Fruit fly (Drosophila melanogaster) whole organism, pupa: Measurements from ENCODE around the gene CG42304.

Source experiments
- CG10348 ChIP-seq: fragments of 200-800 bp; sonication (Bioruptor generic); IDR thresholded peaks from 2 replicates; pipeline ENCODE4 v1.3.6; 2022; ENCODE audit warnings: missing biosample characterization, missing genetic modification characterization
- CG12605 ChIP-seq: fragments of 200-800 bp; sonication (Bioruptor generic); IDR thresholded peaks from 2 replicates; pipeline ENCODE4 v1.3.6; 2022; ENCODE audit warnings: missing biosample characterization, missing genetic modification characterization
- CG13204 ChIP-seq: fragments of 200-800 bp; sonication (Bioruptor generic); optimal IDR thresholded peaks from 2 replicates; lab custom pipeline; 2018; ENCODE audit warnings: missing biosample characterization, mild to moderate bottlenecking, missing genetic modification characterization, moderate library complexity
- CG14655 ChIP-seq: fragments of 200-800 bp; sonication (Bioruptor generic); optimal IDR thresholded peaks from 3 replicates; lab custom pipeline; 2017; ENCODE audit warnings: mild to moderate bottlenecking, missing biosample characterization, missing genetic modification reagents, missing genetic modification characterization
- CG17806 ChIP-seq: fragments of 200-800 bp; sonication (Bioruptor generic); optimal IDR thresholded peaks from 2 replicates; lab custom pipeline; 2018; ENCODE audit warnings: missing biosample characterization, mild to moderate bottlenecking, missing genetic modification characterization, moderate library complexity
- CG34367 ChIP-seq: fragments of 200-800 bp; sonication (Bioruptor generic); optimal IDR thresholded peaks from 2 replicates; lab custom pipeline; 2018; ENCODE audit warnings: missing biosample characterization, mild to moderate bottlenecking, missing genetic modification characterization
- CG4496 ChIP-seq: fragments of 200-800 bp; sonication (Bioruptor generic); IDR thresholded peaks from 3 replicates; pipeline ENCODE4 v1.3.6; 2022; ENCODE audit warnings: missing biosample characterization, missing genetic modification characterization
- Ets98B ChIP-seq: fragments of 200-800 bp; sonication (Bioruptor generic); IDR thresholded peaks from 2 replicates; pipeline ENCODE4 v1.3.6; 2022; ENCODE audit warnings: missing biosample characterization, missing genetic modification characterization
- Pif1A ChIP-seq: fragments of 200-800 bp; sonication (Bioruptor generic); optimal IDR thresholded peaks from 3 replicates; lab custom pipeline; 2016; ENCODE audit warnings: missing biosample characterization, missing genetic modification characterization
- Pif1B ChIP-seq: fragments of 200-800 bp; sonication (Bioruptor generic); optimal IDR thresholded peaks from 3 replicates; lab custom pipeline; 2016; ENCODE audit warnings: missing biosample characterization, missing genetic modification characterization
- Snoo ChIP-seq: fragments of 200-800 bp; sonication (Bioruptor generic); optimal IDR thresholded peaks from 3 replicates; lab custom pipeline; 2017; ENCODE audit warnings: missing biosample characterization, mild to moderate bottlenecking, missing genetic modification characterization, inconsistent platforms
- fd96Ca ChIP-seq: fragments of 200-800 bp; sonication (Bioruptor generic); IDR thresholded peaks from 3 replicates; pipeline ENCODE4 v1.3.6; 2022; ENCODE audit warnings: missing biosample characterization, missing genetic modification characterization
- gl ChIP-seq: fragments of 200-800 bp; sonication (Bioruptor generic); optimal IDR thresholded peaks from 2 replicates; lab custom pipeline; 2018; ENCODE audit warnings: missing biosample characterization, mild to moderate bottlenecking, missing genetic modification characterization
- rn ChIP-seq: fragments of 200-800 bp; sonication (Bioruptor generic); IDR thresholded peaks from 2 replicates; pipeline ENCODE4 v1.3.6; 2022; ENCODE audit warnings: missing biosample characterization, missing genetic modification characterization

DNA sequence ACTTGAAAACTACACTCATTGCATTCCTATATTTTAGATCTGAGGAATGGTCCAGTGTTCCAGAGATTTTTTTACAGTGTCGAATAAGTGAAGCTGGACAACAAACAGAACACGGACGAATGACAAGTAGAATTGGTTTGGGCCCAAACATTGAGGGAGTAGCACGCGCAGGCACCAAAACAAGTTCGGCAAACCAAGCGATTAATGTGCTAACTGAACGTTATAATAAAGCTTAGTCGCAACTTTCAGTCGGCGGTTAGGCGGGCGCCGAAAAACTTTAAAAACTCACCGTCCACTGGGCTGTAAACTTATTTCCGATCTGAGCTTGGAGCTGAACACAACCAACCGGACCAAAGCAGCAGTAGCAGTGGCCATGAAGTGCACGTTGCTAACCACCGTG, 6.8 kb upstream of the CG42304 start, which contains the start of gene CG1143:
- TF ChIP-seq CG14655 (no peak), CG13204 (GFP tag; lab: Kevin White, UChicago) (no peak), Pif1B (GFP tag; lab: Kevin White, UChicago) (no peak), CG12605 (no peak), CG4496 (no peak), CG17806 (tag; lab: Kevin White, UChicago) (no peak), Pif1A (GFP tag; lab: Kevin White, UChicago) (no peak), CG10348 (GFP tag; lab: Robert Waterston, UW) (no peak), gl (tag; lab: Kevin White, UChicago) (no peak), Snoo (tag; lab: Kevin White, UChicago) (no peak), Ets98B (GFP tag; lab: Robert Waterston, UW) (no peak), fd96Ca (no peak), rn (GFP tag; lab: Robert Waterston, UW) (no peak), CG34367 (tag; lab: Kevin White, UChicago) (no peak)
